Fruit fly (Drosophila melanogaster): ENCODE data around the gene CG16790.
A peak's percentile ranks its signal among the peaks of the same experiment; 100 is the strongest.

The CG16790 gene

DNA sequence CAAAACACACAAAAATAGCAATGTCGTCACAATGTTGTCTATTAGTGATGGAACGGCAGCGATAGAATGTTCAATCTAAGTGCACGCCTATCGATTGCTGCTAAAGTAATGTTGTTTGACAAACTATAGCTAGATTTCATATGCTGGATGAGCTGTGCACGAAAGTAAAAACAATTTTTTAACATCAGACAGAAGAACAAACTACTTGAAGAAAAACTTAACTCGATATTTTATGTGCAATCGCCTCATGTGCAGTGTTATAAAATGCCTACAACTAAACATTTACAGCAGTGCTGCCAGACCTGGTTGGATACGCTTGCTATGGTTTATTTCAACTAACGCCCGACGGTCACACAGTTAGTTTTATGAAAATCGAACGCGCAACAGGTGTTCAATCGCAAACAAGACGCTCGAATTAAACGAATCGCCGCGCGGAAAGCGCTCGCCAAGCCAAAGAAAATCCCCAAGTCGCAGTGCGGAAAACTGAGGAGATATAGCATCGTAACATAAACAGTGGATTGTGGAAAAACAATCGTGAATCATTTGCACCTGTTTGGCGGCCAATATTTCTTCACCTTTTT is 21.0 kb upstream of the CG16790 start, which contains the start of the genes bocks and CG8312 (continued):
- TF ChIP-seq dsx (GFP tag; optimal IDR thresholded peaks at IDR 0.05; ENCODE audit: poor library complexity, severe bottlenecking) (peak; percentile 96), acj6 (GFP tag; optimal IDR thresholded peaks at IDR 0.05) (no peak), fkh (GFP tag; optimal IDR thresholded peaks at IDR 0.05) (peak; percentile 66), Met (GFP tag; optimal IDR thresholded peaks at IDR 0.05) (no peak), eg (GFP tag; IDR thresholded peaks at IDR 0.05) (no peak), vri (GFP tag; optimal IDR thresholded peaks at IDR 0.05) (peak; percentile 34), CG11902 (GFP tag; optimal IDR thresholded peaks at IDR 0.05) (no peak), net (GFP tag; optimal IDR thresholded peaks at IDR 0.05) (peak; percentile 10), CG8319 (GFP tag; optimal IDR thresholded peaks at IDR 0.05) (no peak), fd85E (GFP tag; optimal IDR thresholded peaks at IDR 0.05) (no peak), CG9139 (GFP tag; optimal IDR thresholded peaks at IDR 0.05) (no peak), salr (GFP tag; optimal IDR thresholded peaks at IDR 0.05) (no peak), CG34406 (GFP tag; optimal IDR thresholded peaks at IDR 0.05) (no peak), CG1621 (tag; optimal IDR thresholded peaks at IDR 0.05) (no peak), CG10631 (GFP tag; optimal IDR thresholded peaks at IDR 0.05) (peak; percentile 24), achi (GFP tag; optimal IDR thresholded peaks at IDR 0.05) (no peak), svp (GFP tag) (no peak), CG6163 (GFP tag; IDR thresholded peaks at IDR 0.05) (no peak), Hr39 (GFP tag; optimal IDR thresholded peaks at IDR 0.05) (peak; percentile 17), dac (GFP tag; optimal IDR thresholded peaks at IDR 0.05) (no peak), CG3919 (GFP tag; optimal IDR thresholded peaks at IDR 0.05) (peak; percentile 27), Blimp-1 (GFP tag; optimal IDR thresholded peaks at IDR 0.05) (no peak), fd59A (GFP tag; optimal IDR thresholded peaks at IDR 0.05) (no peak), Gug (GFP tag; IDR thresholded peaks at IDR 0.05) (no peak), CG4318 (GFP tag; optimal IDR thresholded peaks at IDR 0.05) (no peak), CG6854 (GFP tag; optimal IDR thresholded peaks at IDR 0.05) (peak; percentile 50), Eip78C (GFP tag) (no peak), CG6808 (GFP tag; optimal IDR thresholded peaks at IDR 0.05) (no peak)

DNA sequence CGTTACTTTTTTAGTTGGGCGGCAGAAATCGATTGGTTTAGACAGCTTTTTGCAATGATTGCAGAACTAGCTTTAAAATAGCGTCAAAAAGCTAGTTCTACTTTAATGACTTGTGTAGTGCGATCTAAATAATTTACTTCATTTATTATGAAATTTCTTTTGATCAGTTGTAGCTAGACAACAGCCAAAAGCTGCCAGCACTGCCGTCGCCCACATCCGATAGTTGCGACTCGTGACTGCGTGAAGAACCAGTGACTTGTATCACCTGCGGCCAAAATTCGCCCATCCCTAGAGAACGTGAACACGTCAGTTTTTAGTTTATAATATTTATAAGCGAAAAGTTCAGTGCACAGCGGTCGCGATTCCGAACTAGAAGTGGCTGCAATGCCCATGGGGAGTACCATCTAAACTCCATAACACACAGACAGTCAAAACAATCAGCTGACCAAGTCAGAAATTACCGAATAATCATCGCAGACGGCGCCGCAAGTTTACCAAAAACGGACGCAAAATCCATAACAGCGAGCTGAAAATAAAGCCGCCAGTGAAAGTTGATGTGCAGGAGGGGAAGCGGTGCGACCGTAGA is 16.7 kb upstream of the CG16790 start, which contains the start of gene P58IPK:
P58IPK (plus strand) TSS at position 280 of the 586 bp plus-strand sequence.
- TF ChIP-seq CG7368 (GFP tag; optimal IDR thresholded peaks at IDR 0.05) (no peak), esn (GFP tag; optimal IDR thresholded peaks at IDR 0.05) (peak; percentile 61), eg (GFP tag; IDR thresholded peaks at IDR 0.05) (peak; percentile 62; the same call in 2 of the 3 replicates), CG1621 (tag; optimal IDR thresholded peaks at IDR 0.05) (no peak), CG6163 (GFP tag; IDR thresholded peaks at IDR 0.05) (peak; percentile 30; the same call in 1 of the 3 replicates), CG32006 (GFP tag; optimal IDR thresholded peaks at IDR 0.05) (no peak), CG11762 (GFP tag; optimal IDR thresholded peaks at IDR 0.05; ENCODE audit: insufficient read depth) (no peak), CG6276 (GFP tag; optimal IDR thresholded peaks at IDR 0.05) (no peak), CG31627 (GFP tag; optimal IDR thresholded peaks at IDR 0.05) (peak; percentile 66), CG4318 (GFP tag; optimal IDR thresholded peaks at IDR 0.05) (no peak), Ets21C (GFP tag; optimal IDR thresholded peaks at IDR 0.05) (no peak), Smox (GFP tag; optimal IDR thresholded peaks at IDR 0.05) (no peak), Blimp-1 (GFP tag; optimal IDR thresholded peaks at IDR 0.05) (no peak), net (GFP tag; optimal IDR thresholded peaks at IDR 0.05) (peak; percentile 23), svp (GFP tag) (no peak), acj6 (GFP tag; optimal IDR thresholded peaks at IDR 0.05) (peak; percentile 37), CG10669 (GFP tag; optimal IDR thresholded peaks at IDR 0.05) (no peak), cyc (GFP tag; optimal IDR thresholded peaks at IDR 0.05) (peak; percentile 29), Eip78C (GFP tag) (peak; percentile 74), Sox15 (GFP tag; optimal IDR thresholded peaks at IDR 0.05) (no peak), Lpt (GFP tag; optimal IDR thresholded peaks at IDR 0.05) (no peak), pdm3 (GFP tag; optimal IDR thresholded peaks at IDR 0.05) (peak; percentile 62), CG34406 (GFP tag; optimal IDR thresholded peaks at IDR 0.05) (no peak), CG15336 (GFP tag; IDR thresholded peaks at IDR 0.05) (peak; percentile 10; the same call in 1 of the 2 replicates), achi (GFP tag; optimal IDR thresholded peaks at IDR 0.05) (peak; percentile 46), Eip93F (GFP tag; optimal IDR thresholded peaks at IDR 0.05) (peak; percentile 4), Eip75B (GFP tag; optimal IDR thresholded peaks at IDR 0.05) (peak; percentile 69), CG8119 (GFP tag; IDR thresholded peaks at IDR 0.05) (no peak), CG6792 (GFP tag; optimal IDR thresholded peaks at IDR 0.05) (no peak), Met (GFP tag; optimal IDR thresholded peaks at IDR 0.05) (no peak), CG16779 (tag; optimal IDR thresholded peaks at IDR 0.05) (no peak), Hr39 (GFP tag; optimal IDR thresholded peaks at IDR 0.05) (peak; percentile 69), ss (GFP tag; optimal IDR thresholded peaks at IDR 0.05) (no peak), fd59A (GFP tag; optimal IDR thresholded peaks at IDR 0.05) (no peak)

Data from whole organism, prepupa.